Fruit fly (Drosophila melanogaster) Kc167 (cell line): ENCODE measurements around the gene CG3014.

Source experiments
- Myc ChIP-seq: fragments of >200 bp; optimal IDR thresholded peaks from 2 replicates; lab custom pipeline; 2017; ENCODE audit warnings: missing external identifiers
- psq ChIP-seq: fragments of >200 bp; optimal IDR thresholded peaks from 2 replicates; lab custom pipeline; 2017; ENCODE audit warnings: missing external identifiers
- ttk ChIP-seq: sonication (Bioruptor generic); optimal IDR thresholded peaks from 2 replicates; lab custom pipeline; 2017; ENCODE audit warnings: missing external identifiers

dm6 chr3R:7749993-7750392 is 52.6 kb downstream of the CG3014 start, which contains the start of gene pyd3:
- TF ChIP-seq ttk (lab: Kevin White, UChicago) = no peak
- TF ChIP-seq Myc (lab: Kevin White, UChicago) = no peak
- no peak for TF ChIP-seq psq (lab: Kevin White, UChicago)
